Worm (Caenorhabditis elegans) whole organism, early embryonic: ENCODE results near the gene H20J04.4.

Source experiments
- B0310.2 ChIP-seq: sonication (generic microtip); optimal IDR thresholded peaks from 2 replicates; lab custom pipeline; 2016; ENCODE audit warnings: mild to moderate bottlenecking, missing genetic modification characterization, missing compliant biosample characterization
- F13C5.2 ChIP-seq: sonication (generic microtip); optimal IDR thresholded peaks from 2 replicates; lab custom pipeline; 2017; ENCODE audit warnings: mild to moderate bottlenecking, missing genetic modification characterization, inconsistent platforms, missing compliant biosample characterization
- aly-1 ChIP-seq: sonication (generic microtip); optimal IDR thresholded peaks from 2 replicates; lab custom pipeline; 2016; ENCODE audit warnings: missing genetic modification characterization, missing compliant biosample characterization
- ama-1 ChIP-seq: fragments of 150-350 bp; optimal IDR thresholded peaks from 2 replicates; lab custom pipeline; 2014
- ceh-13 ChIP-seq: fragments of 200-800 bp; sonication (Bioruptor generic); optimal IDR thresholded peaks from 2 replicates; lab custom pipeline; 2018; ENCODE audit warnings: mild to moderate bottlenecking, missing genetic modification characterization, missing compliant biosample characterization
- ceh-36 ChIP-seq: sonication (generic microtip); optimal IDR thresholded peaks from 2 replicates; lab custom pipeline; 2016; ENCODE audit warnings: missing genetic modification characterization, inconsistent platforms, missing compliant biosample characterization
- ets-7 ChIP-seq: sonication (generic microtip); optimal IDR thresholded peaks from 2 replicates; lab custom pipeline; 2016; ENCODE audit warnings: missing genotype, missing genetic modification characterization, missing compliant biosample characterization
- flt-1 ChIP-seq: fragments of 200-800 bp; sonication (Bioruptor generic); IDR thresholded peaks from 2 replicates; pipeline ENCODE4 v1.3.6; 2022; ENCODE audit warnings: missing genetic modification characterization, missing compliant biosample characterization
- hmbx-1 ChIP-seq: sonication (generic microtip); optimal IDR thresholded peaks from 2 replicates; lab custom pipeline; 2016; ENCODE audit warnings: mild to moderate bottlenecking, missing genetic modification characterization, missing compliant biosample characterization
- hmg-4 ChIP-seq: fragments of 200-800 bp; sonication (Bioruptor generic); optimal IDR thresholded peaks from 2 replicates; lab custom pipeline; 2018; ENCODE audit warnings: mild to moderate bottlenecking, missing genetic modification characterization, missing compliant biosample characterization
- hnd-1 ChIP-seq: sonication (generic microtip); optimal IDR thresholded peaks from 2 replicates; lab custom pipeline; 2016; ENCODE audit warnings: missing genetic modification characterization, missing compliant biosample characterization
- pes-1 ChIP-seq: fragments of 200-800 bp; sonication (Bioruptor generic); IDR thresholded peaks from 2 replicates; pipeline ENCODE4 v1.3.6; 2022; ENCODE audit warnings: missing genetic modification reagents, missing genetic modification characterization, missing compliant biosample characterization
- scrt-1 ChIP-seq: fragments of 200-800 bp; sonication (Bioruptor generic); IDR thresholded peaks from 2 replicates; pipeline ENCODE4 v1.3.6; 2022; ENCODE audit warnings: missing genetic modification characterization, missing compliant biosample characterization
- sea-1 ChIP-seq: fragments of 200-800 bp; sonication (Bioruptor generic); conservative IDR thresholded peaks from 2 replicates; pipeline ENCODE4 v1.3.6; 2022; ENCODE audit warnings: missing genetic modification characterization, missing compliant biosample characterization
- tbx-11 ChIP-seq: fragments of 200-800 bp; sonication (Bioruptor generic); IDR thresholded peaks from 2 replicates; pipeline ENCODE4 v1.3.6; 2022; ENCODE audit warnings: missing genetic modification characterization, missing compliant biosample characterization
- tbx-37 ChIP-seq: fragments of 200-800 bp; sonication (Bioruptor generic); conservative IDR thresholded peaks from 2 replicates; pipeline ENCODE4 v1.3.6; 2022; ENCODE audit warnings: missing genetic modification reagents, missing genetic modification characterization, missing compliant biosample characterization
- tra-4 ChIP-seq: sonication (generic microtip); optimal IDR thresholded peaks from 2 replicates; lab custom pipeline; 2017; ENCODE audit warnings: missing genetic modification characterization, missing compliant biosample characterization

H20J04.4 gene

ce11 chrII:4326420-4326819, 2.4 kb upstream of the H20J04.4 start, which contains the start of gene pfd-2:
pfd-2 (plus strand) TSS chrII:4326720.
- TF ChIP-seq sea-1 (GFP tag; lab: Robert Waterston, UW) (no peak), hnd-1 (tag; lab: Kevin White, UChicago) (no peak), hmg-4 (GFP tag; lab: Kevin White, UChicago) (no peak), pes-1 (GFP tag; lab: Robert Waterston, UW) (no peak), ets-7 (tag; lab: Kevin White, UChicago) (no peak), aly-1 (tag; lab: Kevin White, UChicago) (no peak), B0310.2 (tag; lab: Kevin White, UChicago) (no peak), tra-4 (tag; lab: Kevin White, UChicago) (no peak), scrt-1 (GFP tag; lab: Robert Waterston, UW) (no peak), flt-1 (no peak), ama-1 (no peak), hmbx-1 (tag; lab: Kevin White, UChicago) (no peak), ceh-36 (tag; lab: Kevin White, UChicago) (no peak), F13C5.2 (no peak), ceh-13 (GFP tag; lab: Kevin White, UChicago) (no peak), tbx-37 (GFP tag; lab: Robert Waterston, UW) (no peak), tbx-11 (no peak)

- TF ChIP-seq aly-1 (tag; lab: Kevin White, UChicago) (no peak), scrt-1 (GFP tag; lab: Robert Waterston, UW) (no peak), hmbx-1 (tag; lab: Kevin White, UChicago) (no peak), hmg-4 (GFP tag; lab: Kevin White, UChicago) (no peak), ceh-13 (GFP tag; lab: Kevin White, UChicago) (no peak), flt-1 (no peak), ceh-36 (tag; lab: Kevin White, UChicago) (no peak), pes-1 (GFP tag; lab: Robert Waterston, UW) (no peak), sea-1 (GFP tag; lab: Robert Waterston, UW) (no peak), hnd-1 (tag; lab: Kevin White, UChicago) (no peak), tbx-37 (GFP tag; lab: Robert Waterston, UW) (no peak), tbx-11 (no peak), B0310.2 (tag; lab: Kevin White, UChicago) (no peak), ama-1 (no peak), ets-7 (tag; lab: Kevin White, UChicago) (no peak)
Observed at ce11 chrII:4334448-4334847, 5.6 kb downstream of the H20J04.4 start, which contains the start of gene madf-3. madf-3 (plus strand) TSS chrII:4334748.

ce11 chrII:4337731-4338130, 8.9 kb downstream of the H20J04.4 start:
- TF ChIP-seq tra-4 (tag; lab: Kevin White, UChicago) (no peak), hmg-4 (GFP tag; lab: Kevin White, UChicago) (no peak), F13C5.2 (no peak), tbx-11 (no peak), tbx-37 (GFP tag; lab: Robert Waterston, UW) (no peak), hnd-1 (tag; lab: Kevin White, UChicago) (no peak), sea-1 (GFP tag; lab: Robert Waterston, UW) (no peak), ets-7 (tag; lab: Kevin White, UChicago) (no peak)

ce11 chrII:4339882-4340281, 11.1 kb downstream of the H20J04.4 start, which contains the start of gene athp-2:
athp-2 (plus strand) TSS chrII:4340182.
- TF ChIP-seq hmbx-1 (tag; lab: Kevin White, UChicago) (no peak), hmg-4 (GFP tag; lab: Kevin White, UChicago) (no peak), ceh-13 (GFP tag; lab: Kevin White, UChicago) (no peak), sea-1 (GFP tag; lab: Robert Waterston, UW) (no peak), ets-7 (tag; lab: Kevin White, UChicago) (no peak), hnd-1 (tag; lab: Kevin White, UChicago) (no peak), scrt-1 (GFP tag; lab: Robert Waterston, UW) (no peak), flt-1 (no peak), F13C5.2 (no peak), pes-1 (GFP tag; lab: Robert Waterston, UW) (no peak), B0310.2 (tag; lab: Kevin White, UChicago) (no peak), tbx-37 (GFP tag; lab: Robert Waterston, UW) (no peak), ceh-36 (tag; lab: Kevin White, UChicago) (no peak), aly-1 (tag; lab: Kevin White, UChicago) (no peak)

- no peak for TF ChIP-seq hmbx-1 (tag; lab: Kevin White, UChicago)
- no peak for TF ChIP-seq flt-1
- TF ChIP-seq ama-1: no peak
- TF ChIP-seq hmg-4 (GFP tag; lab: Kevin White, UChicago): no peak
- TF ChIP-seq sea-1 (GFP tag; lab: Robert Waterston, UW): no peak
- no peak for TF ChIP-seq aly-1 (tag; lab: Kevin White, UChicago)
- TF ChIP-seq hnd-1 (tag; lab: Kevin White, UChicago): no peak
- TF ChIP-seq ceh-36 (tag; lab: Kevin White, UChicago): no peak
- TF ChIP-seq B0310.2 (tag; lab: Kevin White, UChicago): no peak
- TF ChIP-seq ceh-13 (GFP tag; lab: Kevin White, UChicago): no peak
- no peak for TF ChIP-seq scrt-1 (GFP tag; lab: Robert Waterston, UW)
- TF ChIP-seq pes-1 (GFP tag; lab: Robert Waterston, UW): no peak
- TF ChIP-seq tbx-11: no peak
- no peak for TF ChIP-seq tbx-37 (GFP tag; lab: Robert Waterston, UW)
- no peak for TF ChIP-seq tra-4 (tag; lab: Kevin White, UChicago)
Observed at ce11 chrII:4341484-4341883, 12.7 kb downstream of the H20J04.4 start.

ce11 chrII:4344317-4344716, 15.5 kb downstream of the H20J04.4 start:
- TF ChIP-seq ama-1: no peak
- no peak for TF ChIP-seq sea-1 (GFP tag; lab: Robert Waterston, UW)
- no peak for TF ChIP-seq scrt-1 (GFP tag; lab: Robert Waterston, UW)
- no peak for TF ChIP-seq tbx-37 (GFP tag; lab: Robert Waterston, UW)
- no peak for TF ChIP-seq B0310.2 (tag; lab: Kevin White, UChicago)
- no peak for TF ChIP-seq aly-1 (tag; lab: Kevin White, UChicago)
- TF ChIP-seq pes-1 (GFP tag; lab: Robert Waterston, UW): no peak
- no peak for TF ChIP-seq ets-7 (tag; lab: Kevin White, UChicago)
- TF ChIP-seq ceh-13 (GFP tag; lab: Kevin White, UChicago): no peak
- no peak for TF ChIP-seq hmbx-1 (tag; lab: Kevin White, UChicago)
- no peak for TF ChIP-seq tbx-11
- TF ChIP-seq hmg-4 (GFP tag; lab: Kevin White, UChicago): no peak
- TF ChIP-seq F13C5.2: no peak
- no peak for TF ChIP-seq hnd-1 (tag; lab: Kevin White, UChicago)
- TF ChIP-seq flt-1: no peak
- no peak for TF ChIP-seq ceh-36 (tag; lab: Kevin White, UChicago)
